Worm (Caenorhabditis elegans) whole organism, L4/young adult: ENCODE data around the gene M01E10.3.
"Not testable (repeated sequence)": the region's sequence is repeated elsewhere in the genome, so short reads cannot be mapped to it uniquely, and the experiment has no call there.

ENCODE experiments used
- W03F9.2 ChIP-seq: fragments of 150-350 bp; optimal IDR thresholded peaks from 2 replicates; lab custom pipeline; 2014; ENCODE audit warnings: missing biosample characterization, missing genetic modification characterization
- dao-5 ChIP-seq: sonication (generic microtip); optimal IDR thresholded peaks from 2 replicates; lab custom pipeline; 2016; ENCODE audit warnings: missing genotype, missing genetic modification characterization, moderate library complexity, missing compliant biosample characterization
- him-1 ChIP-seq: sonication (generic microtip); optimal IDR thresholded peaks from 2 replicates; lab custom pipeline; 2016; ENCODE audit warnings: missing genotype, missing genetic modification reagents, missing genetic modification characterization, missing compliant biosample characterization

Gene M01E10.3

DNA sequence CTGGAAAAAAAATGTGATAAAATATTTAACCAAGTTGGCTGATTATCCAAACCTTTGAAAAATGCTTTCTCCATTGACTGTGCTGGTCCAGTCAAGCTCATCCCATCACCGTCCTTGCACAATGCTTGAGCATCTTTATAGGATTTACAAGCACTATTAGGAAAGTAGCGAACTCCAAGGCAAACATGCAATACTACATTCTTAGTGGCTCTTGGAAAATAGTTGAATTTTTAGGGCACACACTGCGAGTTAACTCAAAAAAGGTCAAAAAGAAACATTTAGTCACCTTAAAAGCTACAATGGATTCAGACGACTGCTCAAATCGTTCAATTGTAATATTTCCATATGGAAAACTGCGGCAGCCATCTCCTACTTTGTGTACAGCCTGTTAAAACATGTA lies at the start of gene M01E10.3:
M01E10.3 (minus strand) TSS at position 101 of the 400 bp plus-strand sequence.
- TF ChIP-seq dao-5 (tag; lab: Kevin White, UChicago) (no peak), W03F9.2 (tag; lab: Kevin White, UChicago) (no peak), him-1 (tag; lab: Kevin White, UChicago) (no peak)

DNA sequence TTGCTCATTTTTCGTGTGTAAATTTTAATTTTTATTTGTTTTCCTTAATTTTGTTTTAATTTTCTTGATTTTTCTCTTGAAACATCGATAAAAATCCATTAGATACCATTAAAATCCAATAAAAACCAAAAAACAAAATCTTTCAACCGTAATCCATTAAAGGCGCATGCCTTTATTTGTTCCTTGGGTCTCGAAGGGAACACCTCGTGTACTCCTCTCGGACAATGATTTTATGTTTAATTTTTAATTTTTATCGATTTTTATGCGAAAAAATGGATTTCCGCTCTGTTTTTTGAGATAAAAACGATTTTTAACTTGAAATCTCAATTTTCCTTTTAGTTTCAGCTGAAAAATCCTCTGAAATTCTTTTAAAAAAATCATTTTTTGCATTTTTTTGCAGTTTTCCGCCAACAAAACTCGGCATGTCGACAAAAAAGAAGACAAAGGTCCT lies 47.9 kb upstream of the M01E10.3 start, which contains the start of gene ppk-2:
ppk-2 (plus strand) TSS at position 401 of the 451 bp plus-strand sequence.
- TF ChIP-seq dao-5 (tag; lab: Kevin White, UChicago): no peak
- peak; percentile 45 for TF ChIP-seq W03F9.2 (tag; lab: Kevin White, UChicago)

DNA sequence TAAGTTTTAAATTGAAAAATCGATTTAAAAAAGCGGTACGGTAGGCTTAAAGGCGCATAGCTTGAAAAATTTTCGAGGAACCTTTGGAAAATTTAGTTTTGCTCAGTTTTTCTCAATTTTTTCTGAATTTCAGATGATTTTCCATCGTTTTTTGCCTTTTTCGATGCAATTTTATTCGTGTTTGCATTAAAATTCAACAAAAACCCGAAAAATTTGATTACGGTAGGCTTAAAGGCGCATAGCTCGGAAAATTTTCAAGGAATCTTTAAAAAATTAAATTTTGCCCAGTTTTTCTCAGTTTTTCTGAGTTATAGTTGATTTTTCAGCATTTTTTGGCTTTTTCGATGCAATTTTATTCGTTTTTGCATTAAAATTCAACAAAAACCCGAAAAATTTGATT lies 47.3 kb upstream of the M01E10.3 start:
- TF ChIP-seq dao-5 (tag; lab: Kevin White, UChicago) (no peak), him-1 (tag; lab: Kevin White, UChicago) (no peak), W03F9.2 (tag; lab: Kevin White, UChicago) (no peak)

DNA sequence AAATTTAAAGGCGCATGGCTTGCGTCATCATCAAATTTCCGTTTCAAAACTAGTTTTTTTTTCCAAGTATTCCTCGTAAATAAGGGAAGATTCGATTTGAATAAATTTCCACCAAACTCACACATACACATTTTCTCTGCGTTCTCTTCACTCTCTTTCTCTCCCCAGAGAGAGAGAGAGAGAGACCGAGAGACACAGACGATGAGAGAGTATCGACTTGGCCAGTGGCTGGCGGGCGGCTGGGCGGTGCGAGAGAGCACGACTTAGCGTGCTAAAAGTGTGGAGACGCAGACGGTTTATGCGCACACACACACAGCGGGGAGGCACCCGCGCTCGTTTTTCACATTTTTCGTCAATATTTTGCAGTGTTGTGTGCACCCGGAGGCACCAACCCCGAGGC lies 46.9 kb upstream of the M01E10.3 start:
- TF ChIP-seq W03F9.2 (tag; lab: Kevin White, UChicago) (no peak), him-1 (tag; lab: Kevin White, UChicago) (no peak), dao-5 (tag; lab: Kevin White, UChicago) (no peak)

DNA sequence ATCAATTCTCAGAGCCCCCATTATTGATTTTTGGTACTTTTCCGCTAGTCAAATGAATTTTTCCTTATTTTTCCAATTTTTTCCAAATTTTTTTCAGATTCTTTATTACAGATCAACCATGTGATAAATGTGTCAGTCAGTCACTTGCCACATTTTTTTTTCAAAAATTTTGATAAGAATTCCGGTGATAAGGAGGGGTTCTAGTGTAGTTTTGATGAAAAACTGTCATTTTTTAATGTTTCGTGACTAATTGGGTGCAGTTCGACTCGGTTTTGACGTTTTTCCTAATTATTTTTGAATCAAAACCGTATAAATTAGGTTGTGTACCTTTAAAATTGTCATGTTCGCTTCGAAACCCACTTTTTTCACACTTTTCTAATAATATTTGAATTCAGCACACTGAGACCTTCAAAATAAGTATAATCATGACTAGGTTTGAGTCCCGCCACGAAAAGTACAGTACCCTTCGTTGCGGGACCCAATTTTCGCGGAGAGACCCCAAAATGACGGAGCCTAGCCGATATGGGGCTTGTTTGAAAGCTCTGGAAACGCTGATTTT lies 45.9 kb upstream of the M01E10.3 start:
- TF ChIP-seq W03F9.2 (tag; lab: Kevin White, UChicago): no peak
- TF ChIP-seq dao-5 (tag; lab: Kevin White, UChicago): no peak
- no peak for TF ChIP-seq him-1 (tag; lab: Kevin White, UChicago)

DNA sequence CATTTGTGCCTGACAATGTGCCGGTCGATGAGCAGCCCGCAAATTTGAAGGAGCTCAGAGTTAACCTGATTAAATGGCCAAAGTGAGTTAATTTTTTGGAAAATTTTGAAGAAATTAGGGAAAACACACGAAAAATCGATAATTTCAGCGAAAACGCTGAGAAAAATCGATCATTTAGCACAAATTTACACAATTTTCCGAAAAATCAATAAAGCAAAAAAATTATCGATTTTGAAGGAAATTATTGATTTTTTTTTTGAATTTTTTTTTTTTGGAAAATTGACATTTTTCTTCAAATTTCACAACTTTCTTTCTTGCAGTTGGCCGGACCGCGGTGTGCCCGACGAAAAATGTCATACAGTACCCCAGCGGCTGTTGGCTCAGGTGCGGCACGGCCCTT lies 44.2 kb upstream of the M01E10.3 start:
- TF ChIP-seq him-1 (tag; lab: Kevin White, UChicago): no peak
- TF ChIP-seq dao-5 (tag; lab: Kevin White, UChicago): no peak
- no peak for TF ChIP-seq W03F9.2 (tag; lab: Kevin White, UChicago)

DNA sequence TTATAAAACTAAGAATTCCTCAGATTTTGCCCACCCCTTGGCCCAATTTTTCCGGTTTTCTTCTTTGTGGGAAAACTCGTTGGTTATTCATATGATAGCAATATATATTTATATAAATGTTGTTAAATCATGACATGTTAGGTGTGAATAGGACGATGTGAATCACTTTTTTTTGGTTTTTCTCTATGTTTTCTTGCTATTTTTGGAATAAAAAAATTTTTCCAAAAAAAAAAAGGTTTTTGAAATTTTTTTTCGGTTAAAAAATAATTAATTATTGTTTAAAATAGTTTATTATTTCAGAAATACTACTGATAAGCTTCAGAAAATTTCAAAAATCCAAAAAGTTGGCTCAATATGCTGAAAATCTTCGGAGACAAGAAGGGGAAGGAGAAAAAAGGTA lies 38.4 kb upstream of the M01E10.3 start, which contains the start of gene Y48G9A.9:
Y48G9A.9 (plus strand) TSS at position 301 of the 400 bp plus-strand sequence.
- no peak for TF ChIP-seq him-1 (tag; lab: Kevin White, UChicago)
- no peak for TF ChIP-seq W03F9.2 (tag; lab: Kevin White, UChicago)
- no peak for TF ChIP-seq dao-5 (tag; lab: Kevin White, UChicago)

DNA sequence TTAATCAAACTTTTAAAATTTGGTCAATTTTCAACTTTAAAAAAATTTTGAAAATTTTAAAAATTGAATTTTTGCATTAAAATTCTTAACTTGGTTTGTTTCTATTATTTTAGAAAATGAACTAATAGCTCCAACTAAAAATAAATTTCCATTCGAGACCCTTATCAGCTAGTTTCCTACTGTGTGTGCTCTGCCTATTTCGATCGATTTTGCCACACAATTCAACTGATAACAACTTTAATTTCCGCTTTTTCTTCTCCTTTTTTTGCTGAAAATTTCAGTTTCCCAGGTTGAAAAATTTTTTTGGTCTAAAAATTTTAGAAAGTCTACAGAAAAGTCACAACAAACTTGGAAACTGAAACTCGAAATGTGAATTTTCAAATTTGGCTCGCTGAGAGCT lies 37.4 kb upstream of the M01E10.3 start:
- TF ChIP-seq W03F9.2 (tag; lab: Kevin White, UChicago) (no peak), dao-5 (tag; lab: Kevin White, UChicago) (no peak), him-1 (tag; lab: Kevin White, UChicago) (no peak)

DNA sequence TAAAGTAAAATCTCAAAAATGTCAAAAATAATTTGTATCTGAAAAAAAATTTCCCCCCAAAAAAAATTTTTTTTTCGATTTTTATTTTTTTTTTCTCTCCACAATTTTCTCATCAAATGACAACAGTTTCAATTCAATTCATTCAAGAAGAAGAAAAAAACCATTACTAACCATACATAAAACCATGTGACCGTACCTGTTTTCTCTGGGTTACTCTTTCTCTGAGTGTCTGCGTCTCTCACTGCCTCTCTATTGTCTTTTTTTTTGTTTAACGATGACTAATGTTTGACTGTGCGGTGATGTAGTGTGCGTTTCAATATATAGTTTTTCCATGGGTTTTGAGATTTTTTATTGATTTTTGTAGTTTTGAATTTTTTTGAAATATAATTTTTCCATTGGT lies 36.7 kb upstream of the M01E10.3 start:
- TF ChIP-seq dao-5 (tag; lab: Kevin White, UChicago): no peak
- TF ChIP-seq W03F9.2 (tag; lab: Kevin White, UChicago): peak; percentile 21
- no peak for TF ChIP-seq him-1 (tag; lab: Kevin White, UChicago)

DNA sequence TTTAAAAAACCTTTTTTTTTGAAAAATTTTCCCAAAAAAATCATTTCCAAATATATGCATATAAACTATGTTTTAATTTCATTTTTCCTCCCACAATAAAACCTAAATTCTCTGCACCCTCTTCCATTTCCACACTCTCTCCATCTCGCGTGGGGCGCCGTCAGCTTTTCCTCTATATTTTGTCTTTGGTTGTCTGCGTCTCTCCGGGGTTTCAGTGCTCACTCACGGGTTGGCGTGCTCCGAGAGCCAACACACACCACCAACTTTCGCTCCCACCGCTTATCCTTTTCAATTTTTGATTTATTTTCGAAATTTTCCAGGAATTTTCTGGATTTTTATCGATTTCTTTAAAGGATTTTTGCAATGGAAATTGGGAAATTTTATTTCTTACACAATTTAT lies 35.5 kb upstream of the M01E10.3 start:
- no peak for TF ChIP-seq him-1 (tag; lab: Kevin White, UChicago)

DNA sequence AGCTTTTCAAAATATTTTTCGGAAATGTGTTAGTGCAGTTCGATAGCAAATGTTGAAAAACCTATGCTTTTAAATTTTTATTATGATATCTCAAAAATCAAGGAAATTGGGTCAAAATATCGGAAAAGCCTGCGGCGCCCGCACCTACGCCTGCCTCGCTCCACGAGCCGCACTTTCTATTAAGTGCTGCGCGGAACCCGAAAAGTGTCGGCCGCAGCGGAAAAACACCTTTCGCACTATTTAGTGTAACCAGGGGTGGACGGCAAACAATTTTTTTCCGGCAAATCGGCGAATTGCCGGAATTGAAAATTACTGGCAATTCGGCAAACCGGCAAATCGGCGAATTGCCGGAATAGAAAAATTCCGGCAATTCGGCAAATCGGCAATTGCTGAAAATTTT lies 30.8 kb upstream of the M01E10.3 start:
- TF ChIP-seq him-1 (tag; lab: Kevin White, UChicago) (no peak), dao-5 (tag; lab: Kevin White, UChicago) (no peak), W03F9.2 (tag; lab: Kevin White, UChicago) (no peak)

DNA sequence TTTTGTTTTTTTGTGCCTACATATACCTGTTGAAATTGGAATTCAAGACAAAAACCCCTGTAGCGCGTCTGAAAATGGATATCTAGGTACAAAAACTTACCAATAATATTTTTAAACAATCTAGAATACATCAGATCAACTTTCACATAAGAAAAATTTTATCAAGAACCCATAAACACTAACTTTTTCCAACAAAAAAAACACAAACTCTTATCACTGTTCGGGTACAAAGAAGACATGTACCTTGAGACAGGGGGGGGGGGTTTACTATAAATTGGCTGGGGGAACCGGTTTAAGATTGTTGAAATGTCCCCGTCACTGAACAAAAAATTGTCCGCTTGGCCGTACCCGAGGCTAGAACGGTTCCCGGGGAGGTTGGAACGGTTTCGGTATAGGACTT lies 28.5 kb upstream of the M01E10.3 start, which contains the start of gene cpt-3:
cpt-3 (plus strand) TSS at position 301 of the 400 bp plus-strand sequence.
- not testable (repeated sequence) for TF ChIP-seq dao-5, him-1, W03F9.2 (tag; lab: Kevin White, UChicago)

DNA sequence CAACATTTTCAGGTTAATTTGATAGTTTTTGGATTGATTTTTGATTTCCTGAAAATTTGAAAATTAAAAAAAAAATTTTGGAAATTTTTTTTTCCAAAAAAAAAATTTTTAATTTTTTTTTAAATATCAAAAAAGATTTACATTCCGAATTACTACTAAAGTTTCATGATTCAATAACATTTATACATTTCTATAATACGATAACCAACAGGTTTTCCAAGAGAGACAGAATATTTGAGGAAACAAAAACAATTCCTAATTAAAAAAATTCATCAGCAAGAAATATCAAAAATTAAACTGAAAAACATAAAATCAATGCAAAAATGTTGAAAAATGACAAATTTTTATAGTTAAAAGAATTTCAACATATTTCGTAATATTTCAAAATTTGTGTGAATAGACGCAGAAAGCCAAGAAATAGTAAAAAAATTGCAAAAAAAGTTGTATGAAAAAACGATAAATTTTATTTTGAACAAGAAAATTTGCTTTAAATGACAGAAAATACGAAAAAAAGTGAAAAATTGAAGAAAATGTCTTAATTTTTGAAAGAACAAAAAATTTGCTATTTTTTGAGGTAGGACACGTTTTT lies 22.7 kb upstream of the M01E10.3 start, which contains the start of gene Y39A3A.4:
Y39A3A.4 (minus strand) TSS at position 51 of the 589 bp plus-strand sequence.
- TF ChIP-seq dao-5 (tag; lab: Kevin White, UChicago): no peak
- no peak for TF ChIP-seq W03F9.2 (tag; lab: Kevin White, UChicago)
- no peak for TF ChIP-seq him-1 (tag; lab: Kevin White, UChicago)

DNA sequence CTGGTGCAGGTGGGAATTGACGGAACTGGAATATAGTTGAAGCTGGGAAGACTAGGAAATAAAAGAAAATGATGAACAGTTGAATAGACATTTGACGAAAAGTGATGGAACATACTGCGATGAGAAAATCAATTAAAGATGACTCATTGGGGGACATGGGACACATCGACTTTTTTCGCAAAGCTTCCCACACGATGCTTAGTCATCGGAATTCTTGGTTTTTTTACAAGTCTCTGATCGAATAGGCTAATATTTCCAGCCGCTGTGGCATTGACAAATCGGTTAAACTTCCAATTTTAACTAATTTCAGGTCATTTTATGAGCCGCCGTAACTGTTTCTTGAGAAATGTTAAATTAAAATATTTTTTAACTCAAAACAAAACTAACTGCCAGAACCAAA lies 14.3 kb upstream of the M01E10.3 start, which contains the start of gene Y39A3A.3:
Y39A3A.3 (minus strand) TSS at position 101 of the 400 bp plus-strand sequence.
- no peak for TF ChIP-seq him-1 (tag; lab: Kevin White, UChicago)
- no peak for TF ChIP-seq dao-5 (tag; lab: Kevin White, UChicago)
- no peak for TF ChIP-seq W03F9.2 (tag; lab: Kevin White, UChicago)
